Fruit fly (Drosophila melanogaster) whole organism, adult: ENCODE data around the gene Hrb87F.
A peak's percentile ranks its signal among the peaks of the same experiment; 100 is the strongest.

ENCODE experiments used
- CG11617 ChIP-seq: fragments of 200-800 bp; sonication (Bioruptor generic); optimal IDR thresholded peaks from 2 replicates; lab custom pipeline; 2017; ENCODE audit warnings: mild to moderate bottlenecking, missing biosample characterization, missing genetic modification reagents, missing genetic modification characterization
- CG12768 ChIP-seq: fragments of 200-800 bp; sonication (Bioruptor generic); optimal IDR thresholded peaks from 2 replicates; lab custom pipeline; 2017; ENCODE audit warnings: missing biosample characterization, missing genetic modification characterization, mild to moderate bottlenecking, moderate library complexity, missing genetic modification reagents
- CG14711 ChIP-seq: fragments of 200-800 bp; sonication (Bioruptor generic); optimal IDR thresholded peaks from 2 replicates; lab custom pipeline; 2018; ENCODE audit warnings: missing biosample characterization, mild to moderate bottlenecking, missing genetic modification characterization, moderate library complexity
- CG1620 ChIP-seq: fragments of 200-800 bp; sonication (Bioruptor generic); optimal IDR thresholded peaks from 2 replicates; lab custom pipeline; 2016; ENCODE audit warnings: missing biosample characterization, missing genetic modification characterization
- CG33017 ChIP-seq: fragments of 200-800 bp; sonication (Bioruptor generic); optimal IDR thresholded peaks from 2 replicates; lab custom pipeline; 2018; ENCODE audit warnings: missing biosample characterization, mild to moderate bottlenecking, missing genetic modification characterization, moderate library complexity
- CG5204 ChIP-seq: fragments of 200-800 bp; sonication (Bioruptor generic); optimal IDR thresholded peaks from 2 replicates; lab custom pipeline; 2016; ENCODE audit warnings: missing biosample characterization, missing genetic modification characterization
- CG7045 ChIP-seq: fragments of 200-800 bp; sonication (Bioruptor generic); optimal IDR thresholded peaks from 2 replicates; lab custom pipeline; 2017; ENCODE audit warnings: missing biosample characterization, mild to moderate bottlenecking, missing genetic modification characterization
- CG7101 ChIP-seq: fragments of 200-800 bp; sonication (Bioruptor generic); optimal IDR thresholded peaks from 2 replicates; lab custom pipeline; 2018; ENCODE audit warnings: missing biosample characterization, mild to moderate bottlenecking, missing genetic modification characterization, moderate library complexity
- Clk ChIP-seq: fragments of 200-800 bp; sonication (Bioruptor generic); optimal IDR thresholded peaks from 2 replicates; lab custom pipeline; 2017; ENCODE audit warnings: missing biosample characterization, missing genetic modification characterization
- Crg-1 ChIP-seq: fragments of 200-800 bp; sonication (Bioruptor generic); optimal IDR thresholded peaks from 2 replicates; lab custom pipeline; 2016; ENCODE audit warnings: missing biosample characterization, missing genetic modification characterization
- Hr96 ChIP-seq: fragments of 200-800 bp; sonication (Bioruptor generic); optimal IDR thresholded peaks from 2 replicates; lab custom pipeline; 2016; ENCODE audit warnings: missing biosample characterization, missing genetic modification characterization
- Mnt ChIP-seq: fragments of 200-800 bp; sonication (Bioruptor generic); optimal IDR thresholded peaks from 2 replicates; lab custom pipeline; 2016; ENCODE audit warnings: missing biosample characterization, mild to moderate bottlenecking, missing genetic modification characterization
- bab1 ChIP-seq: fragments of 200-800 bp; sonication (Bioruptor generic); optimal IDR thresholded peaks from 3 replicates; lab custom pipeline; 2019; ENCODE audit warnings: missing biosample characterization, mild to moderate bottlenecking, missing genetic modification characterization, moderate library complexity
- cic ChIP-seq: fragments of 200-800 bp; sonication (Bioruptor generic); optimal IDR thresholded peaks from 2 replicates; lab custom pipeline; 2017; ENCODE audit warnings: missing biosample characterization, mild to moderate bottlenecking, missing genetic modification characterization, moderate library complexity
- cnc ChIP-seq, 2 experiments: fragments of >200 bp; optimal IDR thresholded peaks; 2 replicates each; lab custom pipeline; 2017
- kay ChIP-seq: fragments of 200-800 bp; sonication (Bioruptor generic); peaks from one replicate; lab custom pipeline; 2016; ENCODE audit warnings: missing biosample characterization, missing genetic modification characterization, borderline replicate concordance
- ovo ChIP-seq: fragments of 200-800 bp; sonication (Bioruptor generic); optimal IDR thresholded peaks from 2 replicates; lab custom pipeline; 2016; ENCODE audit warnings: missing biosample characterization, missing genetic modification characterization
- pad ChIP-seq: fragments of 200-800 bp; sonication (Bioruptor generic); optimal IDR thresholded peaks from 3 replicates; lab custom pipeline; 2017; ENCODE audit warnings: missing biosample characterization, missing genetic modification characterization, mild to moderate bottlenecking, moderate library complexity, missing genetic modification reagents
- tj ChIP-seq: fragments of 200-800 bp; sonication (Bioruptor generic); optimal IDR thresholded peaks from 3 replicates; lab custom pipeline; 2017; ENCODE audit warnings: missing biosample characterization, mild to moderate bottlenecking, missing genetic modification characterization, moderate library complexity
- toe ChIP-seq: fragments of 200-800 bp; sonication (Bioruptor generic); optimal IDR thresholded peaks from 2 replicates; lab custom pipeline; 2016; ENCODE audit warnings: missing biosample characterization, missing genetic modification characterization

The Hrb87F gene

dm6 chr3R:13656294-13656693 lies 4.0 kb downstream of the Hrb87F start, which contains the start of gene Rbp4:
Gene Rbp4, minus strand, starts transcription at chr3R:13656394.
- no peak for TF ChIP-seq CG1620 (GFP tag; lab: Kevin White, UChicago)
- peak in 1 of 2 experiments; percentile 32 for TF ChIP-seq cnc (optimal IDR thresholded peaks at IDR 0.05; lab: Kevin White, UChicago)
- no peak for TF ChIP-seq cic

dm6 chr3R:13647734-13648541 lies 12.4 kb downstream of the Hrb87F start:
- TF ChIP-seq Mnt (GFP tag; lab: Kevin White, UChicago) (no peak), toe (GFP tag; lab: Kevin White, UChicago) (no peak), pad (GFP tag; lab: Kevin White, UChicago) (peak; percentile 38), CG33017 (tag; lab: Kevin White, UChicago) (no peak), CG5204 (no peak), cnc (optimal IDR thresholded peaks at IDR 0.05; lab: Kevin White, UChicago) (no peak)

dm6 chr3R:13646729-13647633 lies 13.3 kb downstream of the Hrb87F start, which contains the start of gene rin:
Gene rin, plus strand, starts transcription at chr3R:13647004.
- TF ChIP-seq CG12768 (GFP tag; lab: Kevin White, UChicago) = peak; percentile 28
- peak; percentile 94 for TF ChIP-seq tj
- peak; percentile 30 for TF ChIP-seq kay (GFP tag; lab: Kevin White, UChicago)
- peak; percentile 32 for TF ChIP-seq cic
- TF ChIP-seq CG11617 (GFP tag; lab: Kevin White, UChicago) = no peak
- TF ChIP-seq bab1 (GFP tag; lab: Kevin White, UChicago) = peak; percentile 27
- TF ChIP-seq CG1620 (GFP tag; lab: Kevin White, UChicago) = no peak
- peak; percentile 4 for TF ChIP-seq pad (GFP tag; lab: Kevin White, UChicago)

dm6 chr3R:13645874-13646370 lies 14.4 kb downstream of the Hrb87F start, which contains the start of gene sqd:
Gene sqd, minus strand, starts transcription at chr3R:13646304.
- TF ChIP-seq kay (GFP tag; lab: Kevin White, UChicago) (peak; percentile 51), Mnt (GFP tag; lab: Kevin White, UChicago) (peak; percentile 42), CG7101 (tag; lab: Kevin White, UChicago) (peak; percentile 67), cnc (optimal IDR thresholded peaks at IDR 0.05; lab: Kevin White, UChicago) (no peak), Hr96 (peak; percentile 72), bab1 (GFP tag; lab: Kevin White, UChicago) (peak; percentile 74), CG5204 (no peak), pad (GFP tag; lab: Kevin White, UChicago) (peak; percentile 31), CG33017 (tag; lab: Kevin White, UChicago) (peak; percentile 48), CG7045 (peak; percentile 55), Clk (GFP tag; lab: Kevin White, UChicago) (no peak), Crg-1 (GFP tag; lab: Kevin White, UChicago) (peak; percentile 49), cic (peak; percentile 46), CG12768 (GFP tag; lab: Kevin White, UChicago) (peak; percentile 70), CG1620 (GFP tag; lab: Kevin White, UChicago) (peak; percentile 46), ovo (GFP tag; lab: Kevin White, UChicago) (peak; percentile 30), toe (GFP tag; lab: Kevin White, UChicago) (no peak), CG14711 (tag; lab: Kevin White, UChicago) (peak; percentile 41), CG11617 (GFP tag; lab: Kevin White, UChicago) (peak; percentile 55), tj (peak; percentile 47)

dm6 chr3R:13644778-13645660 lies 15.3 kb downstream of the Hrb87F start:
- no peak for TF ChIP-seq CG5204
- peak; percentile 88 for TF ChIP-seq kay (GFP tag; lab: Kevin White, UChicago)
- peak; percentile 97 for TF ChIP-seq CG14711 (tag; lab: Kevin White, UChicago)
- peak; percentile 29 for TF ChIP-seq Clk (GFP tag; lab: Kevin White, UChicago)
- no peak for TF ChIP-seq ovo (GFP tag; lab: Kevin White, UChicago)
- no peak for TF ChIP-seq Crg-1 (GFP tag; lab: Kevin White, UChicago)
- peak; percentile 39 for TF ChIP-seq tj
- TF ChIP-seq Hr96 = no peak
- TF ChIP-seq bab1 (GFP tag; lab: Kevin White, UChicago) = peak; percentile 68
- TF ChIP-seq cic = peak; percentile 59
- peak; percentile 40 for TF ChIP-seq CG7101 (tag; lab: Kevin White, UChicago)
- TF ChIP-seq CG7045 = peak; percentile 32
- TF ChIP-seq CG11617 (GFP tag; lab: Kevin White, UChicago) = peak; percentile 33
- peak; percentile 39 for TF ChIP-seq pad (GFP tag; lab: Kevin White, UChicago)
- no peak for TF ChIP-seq cnc (optimal IDR thresholded peaks at IDR 0.05; lab: Kevin White, UChicago)
- TF ChIP-seq CG1620 (GFP tag; lab: Kevin White, UChicago) = no peak
- TF ChIP-seq CG12768 (GFP tag; lab: Kevin White, UChicago) = peak; percentile 29
- TF ChIP-seq toe (GFP tag; lab: Kevin White, UChicago) = no peak
- peak; percentile 57 for TF ChIP-seq CG33017 (tag; lab: Kevin White, UChicago)
- TF ChIP-seq Mnt (GFP tag; lab: Kevin White, UChicago) = peak; percentile 94
